Fruit fly (Drosophila melanogaster): ENCODE measurements around the gene CG31064.

Gene CG31064

DNA sequence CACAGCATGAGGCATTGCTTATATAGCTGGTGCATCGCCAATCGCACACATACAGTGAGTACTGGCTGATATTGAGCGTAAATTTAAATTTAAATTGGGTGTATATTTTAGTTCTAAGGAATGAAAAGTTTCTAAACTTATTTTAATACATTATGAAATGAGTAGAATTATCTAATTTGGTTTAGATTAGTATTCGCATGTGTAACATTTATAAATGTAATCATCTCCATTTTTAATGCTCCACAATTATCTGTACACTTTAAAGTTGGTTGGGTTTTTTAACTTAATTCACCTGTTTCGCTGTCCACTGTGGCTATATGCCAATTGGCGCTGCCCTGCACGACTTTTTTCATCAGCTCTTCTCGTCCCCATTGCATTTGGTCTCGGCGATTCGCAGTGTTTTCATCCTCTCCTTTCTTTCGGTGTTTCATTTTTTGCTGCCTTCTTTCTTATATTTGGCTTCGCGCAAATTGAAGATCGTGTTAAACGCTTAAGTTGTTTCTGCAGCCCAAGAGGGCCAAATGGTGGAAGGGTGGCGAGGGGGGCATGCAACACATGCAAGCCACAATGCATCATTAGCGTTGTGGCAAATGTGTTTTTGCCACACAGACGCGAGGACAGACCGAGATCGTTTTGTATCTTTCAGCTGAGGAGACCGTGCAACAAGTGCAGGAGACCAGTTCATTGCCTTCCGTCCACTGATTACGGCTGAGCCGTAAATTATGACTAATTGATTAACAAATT is 37.2 kb downstream of the CG31064 start (continued):
- peak; percentile 0 for TF ChIP-seq CrebA (GFP tag; optimal IDR thresholded peaks at IDR 0.05; ENCODE audit: borderline replicate concordance)
- no peak for TF ChIP-seq Rel (GFP tag; optimal IDR thresholded peaks at IDR 0.05)
- no peak for TF ChIP-seq Rel (tag; optimal IDR thresholded peaks at IDR 0.05)
- peak; percentile 3 for TF ChIP-seq CG32264 (GFP tag; optimal IDR thresholded peaks at IDR 0.05)

DNA sequence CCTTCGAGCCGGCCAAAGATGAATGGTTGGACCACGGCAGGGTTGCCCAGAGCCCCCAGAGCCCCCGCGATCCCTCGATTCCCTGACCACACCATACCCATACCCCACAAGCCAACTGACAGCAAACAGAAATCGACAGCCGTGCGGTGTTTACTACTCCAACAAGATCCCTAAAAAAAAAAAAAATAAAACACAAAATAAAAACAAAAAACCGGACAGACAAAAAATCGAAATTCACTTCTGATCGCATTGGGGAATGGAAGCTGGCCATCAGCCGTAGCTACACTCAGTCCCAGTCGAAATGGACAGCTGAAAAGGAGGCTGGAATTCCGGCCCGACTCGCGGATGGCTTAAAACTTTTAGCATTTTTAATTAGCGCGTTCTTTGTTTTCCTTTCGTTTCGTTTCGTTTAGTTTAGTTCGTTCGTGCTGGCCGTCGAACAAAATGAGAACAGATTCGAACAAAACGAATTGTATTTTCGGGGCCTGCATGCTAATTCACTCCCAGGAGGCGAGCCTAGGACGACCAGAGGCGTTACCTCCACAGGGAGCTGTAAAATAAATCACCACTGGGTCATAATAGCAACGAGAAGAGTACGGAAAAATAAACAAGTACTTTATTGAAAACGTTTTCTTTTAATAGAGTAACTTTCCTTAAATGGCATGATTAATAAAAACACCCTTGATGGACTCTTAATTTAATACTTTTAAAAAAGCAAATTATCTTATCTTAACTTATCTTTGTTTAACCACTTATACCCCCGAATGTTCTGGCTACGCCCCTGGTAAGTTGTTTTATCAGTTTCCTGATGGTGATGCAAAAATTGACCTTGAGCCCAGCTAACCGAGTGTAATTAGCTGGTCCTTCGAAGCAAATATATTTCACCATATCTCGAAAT is 39.8 kb downstream of the CG31064 start:
- TF ChIP-seq h (GFP tag; optimal IDR thresholded peaks at IDR 0.05) (peak; percentile 43), woc (GFP tag; optimal IDR thresholded peaks at IDR 0.05) (no peak), tai (GFP tag; optimal IDR thresholded peaks at IDR 0.05) (no peak), Dfd (GFP tag; optimal IDR thresholded peaks at IDR 0.05) (no peak), rgr (GFP tag; optimal IDR thresholded peaks at IDR 0.05) (peak; percentile 44), Hnf4 (GFP tag; optimal IDR thresholded peaks at IDR 0.05) (no peak), ey (GFP tag; optimal IDR thresholded peaks at IDR 0.05) (peak; percentile 33), OdsH (GFP tag; optimal IDR thresholded peaks at IDR 0.05) (peak; percentile 50), fru (GFP tag; optimal IDR thresholded peaks at IDR 0.05) (no peak), dsf (GFP tag; optimal IDR thresholded peaks at IDR 0.05; ENCODE audit: borderline replicate concordance) (no peak), HLH106 (tag; optimal IDR thresholded peaks at IDR 0.05) (peak; percentile 44), Hr78 (GFP tag; optimal IDR thresholded peaks at IDR 0.05) (no peak), Sp1 (GFP tag; optimal IDR thresholded peaks at IDR 0.05) (peak; percentile 15), sv (GFP tag; optimal IDR thresholded peaks at IDR 0.05) (no peak), br (GFP tag; optimal IDR thresholded peaks at IDR 0.05) (peak; percentile 16), brk (GFP tag; optimal IDR thresholded peaks at IDR 0.05) (peak; percentile 43), psq (GFP tag; optimal IDR thresholded peaks at IDR 0.05) (peak; percentile 24), Myc (optimal IDR thresholded peaks at IDR 0.05) (no peak), GATAd (GFP tag; optimal IDR thresholded peaks at IDR 0.05) (no peak), pan (optimal IDR thresholded peaks at IDR 0.05) (no peak), Rel (GFP tag; optimal IDR thresholded peaks at IDR 0.05) (peak; percentile 62), Rel (tag; optimal IDR thresholded peaks at IDR 0.05) (no peak), CrebA (GFP tag; optimal IDR thresholded peaks at IDR 0.05; ENCODE audit: borderline replicate concordance) (peak; percentile 79), Dif (GFP tag; optimal IDR thresholded peaks at IDR 0.05; ENCODE audit: partially characterized antibody) (no peak), lola (GFP tag; optimal IDR thresholded peaks at IDR 0.05) (no peak), foxo (GFP tag; optimal IDR thresholded peaks at IDR 0.05) (peak in 1 of 2 experiments; percentile 50), Jra (GFP tag; optimal IDR thresholded peaks at IDR 0.05) (no peak)

DNA sequence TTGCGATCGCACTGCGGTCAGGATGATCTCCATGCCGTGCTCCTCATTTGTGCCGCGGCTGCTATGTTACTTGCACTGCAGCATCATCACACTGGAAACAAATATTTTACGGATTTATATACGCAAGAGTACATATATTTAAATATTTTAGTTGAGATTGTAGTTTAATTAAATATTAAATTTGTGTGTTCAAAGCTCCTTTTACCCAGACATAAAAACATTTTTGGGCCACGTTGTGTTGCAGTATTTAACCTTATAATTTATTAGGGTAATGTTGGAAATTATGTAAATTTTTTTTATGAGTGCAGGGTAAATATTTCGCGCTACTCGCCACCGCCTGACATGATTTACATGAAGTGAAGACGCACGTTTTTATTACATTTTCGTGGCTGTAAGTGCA is 41.3 kb downstream of the CG31064 start:
- peak; percentile 3 for TF ChIP-seq Sp1 (GFP tag; optimal IDR thresholded peaks at IDR 0.05)
- peak; percentile 18 for TF ChIP-seq rgr (GFP tag; optimal IDR thresholded peaks at IDR 0.05)
- no peak for TF ChIP-seq Hr83 (GFP tag; optimal IDR thresholded peaks at IDR 0.05; ENCODE audit: poor library complexity, severe bottlenecking)
- TF ChIP-seq Rel (GFP tag; optimal IDR thresholded peaks at IDR 0.05), result no peak
- TF ChIP-seq Rel (tag; optimal IDR thresholded peaks at IDR 0.05), result no peak

DNA sequence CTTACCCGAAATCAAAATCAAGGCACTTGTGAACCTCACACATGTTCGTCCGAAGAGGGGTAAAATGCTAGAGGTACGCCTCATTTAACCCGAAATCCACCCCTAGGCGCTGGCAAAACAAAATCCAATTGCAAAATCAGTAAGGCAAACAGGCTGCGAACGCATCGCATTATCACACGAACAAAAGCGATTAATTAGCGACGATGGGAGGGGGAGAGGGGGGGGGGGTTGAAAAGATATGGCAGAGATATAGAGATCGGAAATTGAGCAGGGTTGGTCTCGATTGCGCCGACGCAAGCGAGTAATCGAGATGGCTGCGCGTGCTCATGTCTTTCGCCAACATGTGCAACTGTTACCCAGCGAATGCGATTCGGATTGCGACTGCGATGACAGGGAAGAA is 42.0 kb downstream of the CG31064 start:
- TF ChIP-seq Sp1 (GFP tag; optimal IDR thresholded peaks at IDR 0.05) (no peak), CG32264 (GFP tag; optimal IDR thresholded peaks at IDR 0.05) (no peak)

DNA sequence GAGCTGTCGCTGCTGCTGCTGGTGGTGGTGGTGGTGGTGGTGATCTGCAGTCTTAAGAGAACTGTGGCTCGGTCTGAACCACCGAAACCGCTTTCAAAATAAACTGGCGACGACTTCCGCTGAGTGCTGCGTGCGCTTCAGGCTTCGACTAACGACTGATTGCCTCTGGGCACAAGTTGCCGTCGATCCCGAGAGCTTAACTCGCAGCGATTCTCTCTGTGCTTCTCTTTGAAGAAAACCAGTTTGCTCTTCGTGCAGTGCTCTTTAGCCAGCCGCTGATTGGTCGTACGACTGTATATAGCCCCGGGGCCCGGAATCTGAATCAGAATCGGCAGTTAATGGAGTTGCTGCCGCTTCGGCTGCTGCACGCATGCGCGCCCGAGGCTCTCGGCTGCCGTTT is 44.8 kb downstream of the CG31064 start, which contains the start of gene Ser:
Ser (minus strand) TSS at position 162 of the 400 bp plus-strand sequence.
- TF ChIP-seq sage (GFP tag; optimal IDR thresholded peaks at IDR 0.05) (no peak), tai (GFP tag; optimal IDR thresholded peaks at IDR 0.05) (no peak), dl (GFP tag; optimal IDR thresholded peaks at IDR 0.05; ENCODE audit: insufficient read depth in 1 of 2, partially characterized antibody in 2 of 2) (peak; percentile 65 to 68), Dif (GFP tag; optimal IDR thresholded peaks at IDR 0.05; ENCODE audit: partially characterized antibody) (peak; percentile 66), Dfd (GFP tag; optimal IDR thresholded peaks at IDR 0.05) (peak; percentile 19), CrebA (GFP tag; optimal IDR thresholded peaks at IDR 0.05; ENCODE audit: borderline replicate concordance) (no peak), fru (GFP tag; optimal IDR thresholded peaks at IDR 0.05) (peak; percentile 34), sv (GFP tag; optimal IDR thresholded peaks at IDR 0.05) (no peak), pan (optimal IDR thresholded peaks at IDR 0.05) (no peak), OdsH (GFP tag; optimal IDR thresholded peaks at IDR 0.05) (peak; percentile 24), Hr83 (GFP tag; optimal IDR thresholded peaks at IDR 0.05; ENCODE audit: poor library complexity, severe bottlenecking) (peak; percentile 17), br (GFP tag; optimal IDR thresholded peaks at IDR 0.05) (peak; percentile 4), psq (GFP tag; optimal IDR thresholded peaks at IDR 0.05) (peak; percentile 5), rgr (GFP tag; optimal IDR thresholded peaks at IDR 0.05) (no peak), dsf (GFP tag; optimal IDR thresholded peaks at IDR 0.05; ENCODE audit: borderline replicate concordance) (no peak), CG32264 (GFP tag; optimal IDR thresholded peaks at IDR 0.05) (no peak), h (GFP tag; optimal IDR thresholded peaks at IDR 0.05) (peak; percentile 4)

All from whole organism, wandering third instar larva.